Fruit fly (Drosophila melanogaster) whole organism: Measurements from ENCODE around the gene CG31808.

Source experiments
- CG8478 ChIP-seq: fragments of >200 bp; optimal IDR thresholded peaks from 2 replicates; lab custom pipeline; 2018; ENCODE audit warnings: inconsistent platforms
- Dll ChIP-seq: fragments of >200 bp; optimal IDR thresholded peaks from 2 replicates; lab custom pipeline; 2017
- EcR ChIP-seq, 2 experiments: fragments of >200 bp; optimal IDR thresholded peaks; 2 replicates each; lab custom pipeline; 2017; ENCODE audit warnings: missing biosample characterization in 2 of 2, missing genetic modification characterization in 2 of 2, missing genetic modification reagents in 2 of 2
- pan ChIP-seq: fragments of >200 bp; optimal IDR thresholded peaks from 2 replicates; lab custom pipeline; 2017
- psq ChIP-seq: fragments of >200 bp; optimal IDR thresholded peaks from 2 replicates; lab custom pipeline; 2017
- usp ChIP-seq: fragments of >200 bp; optimal IDR thresholded peaks from 2 replicates; lab custom pipeline; 2017; ENCODE audit warnings: missing biosample characterization, missing genetic modification characterization, mixed read lengths

Gene CG31808

DNA sequence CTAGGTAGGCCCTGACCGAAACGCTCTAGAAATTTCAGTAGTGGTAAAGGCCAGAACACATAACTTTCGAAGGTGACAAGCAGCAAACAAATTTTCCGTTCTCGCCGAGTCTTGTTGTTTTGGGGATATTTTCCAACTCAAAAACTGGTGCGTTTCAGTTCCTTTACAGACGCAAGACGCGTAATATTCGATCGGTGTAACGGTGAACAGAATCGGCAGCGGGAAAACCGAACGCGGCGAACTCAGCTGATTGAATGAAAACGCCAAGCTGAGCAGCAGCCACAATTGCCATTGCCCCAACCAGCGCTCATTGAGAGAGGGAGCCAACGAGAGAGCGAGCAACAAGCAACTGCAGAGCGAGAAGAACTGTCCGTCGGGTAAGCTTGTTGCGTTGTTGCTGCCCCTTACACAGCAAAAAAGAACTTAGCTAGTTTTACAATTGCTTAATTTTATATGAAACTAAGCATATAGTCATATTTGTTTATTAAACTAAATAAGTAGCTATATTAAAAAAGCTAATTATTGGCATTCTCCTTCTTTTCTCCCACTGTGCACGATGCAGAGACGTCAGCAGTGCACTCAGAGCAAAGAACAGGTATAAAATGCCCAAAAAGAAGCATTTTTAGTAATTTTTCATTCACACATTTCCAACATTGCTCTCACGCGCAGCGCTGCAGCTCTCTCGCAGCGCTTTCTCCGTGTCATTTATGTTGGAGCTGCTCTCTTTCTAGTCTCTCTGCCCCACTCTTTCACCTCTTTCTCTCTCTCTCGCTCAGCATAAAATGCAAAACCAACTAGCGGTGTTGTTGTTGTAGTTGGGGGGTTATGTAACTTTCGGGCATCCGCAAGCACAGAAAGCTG is at the start of gene CG31808, which contains the start of gene Cyt-c-d:
TSS of gene CG31808 (minus strand) at position 355 of the 861 bp plus-strand sequence.
TSS of gene Cyt-c-d (plus strand) at position 51 of the 861 bp plus-strand sequence.
- TF ChIP-seq Dll (lab: Kevin White, UChicago) (no peak), psq (lab: Kevin White, UChicago) (no peak), pan (lab: Kevin White, UChicago) (no peak), EcR (GFP tag; optimal IDR thresholded peaks at IDR 0.05; lab: Kevin White, UChicago) (no peak), usp (no peak), CG8478 (lab: Kevin White, UChicago) (no peak)

DNA sequence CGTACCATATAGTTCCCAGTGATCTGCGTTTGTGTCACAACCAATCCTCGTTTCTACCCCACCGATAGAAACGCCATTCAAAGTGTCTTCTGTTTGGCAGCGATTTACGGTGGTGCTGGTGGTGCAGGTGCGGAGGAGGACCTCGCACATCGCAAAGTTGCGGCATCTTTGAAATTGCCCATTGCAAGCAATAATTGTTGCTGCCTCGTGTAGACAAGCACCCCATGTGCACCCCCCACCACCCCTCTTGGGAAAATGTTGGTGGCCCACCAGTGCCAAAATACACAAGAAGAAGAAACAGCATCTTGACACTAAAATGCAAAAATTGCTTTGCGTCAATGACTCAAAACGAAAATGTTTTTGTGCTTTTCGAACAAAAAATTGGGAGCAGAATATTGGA is 48.5 kb upstream of the CG31808 start:
- TF ChIP-seq usp (no peak), pan (lab: Kevin White, UChicago) (no peak), Dll (lab: Kevin White, UChicago) (no peak), CG8478 (lab: Kevin White, UChicago) (no peak), EcR (GFP tag; optimal IDR thresholded peaks at IDR 0.05; lab: Kevin White, UChicago) (no peak), psq (lab: Kevin White, UChicago) (no peak)

dm6 chr2L:16761891-16762290 is 45.9 kb upstream of the CG31808 start:
- TF ChIP-seq EcR (GFP tag; optimal IDR thresholded peaks at IDR 0.05; lab: Kevin White, UChicago), result no peak
- TF ChIP-seq pan (lab: Kevin White, UChicago), result no peak
- no peak for TF ChIP-seq CG8478 (lab: Kevin White, UChicago)
- TF ChIP-seq psq (lab: Kevin White, UChicago), result no peak
- TF ChIP-seq Dll (lab: Kevin White, UChicago), result no peak
- no peak for TF ChIP-seq usp

- TF ChIP-seq usp (no peak), psq (lab: Kevin White, UChicago) (no peak), CG8478 (lab: Kevin White, UChicago) (no peak), pan (lab: Kevin White, UChicago) (no peak), EcR (GFP tag; optimal IDR thresholded peaks at IDR 0.05; lab: Kevin White, UChicago) (no peak), Dll (lab: Kevin White, UChicago) (no peak)
Observed at dm6 chr2L:16760504-16761417, 44.8 kb upstream of the CG31808 start, which contains the start of gene ppk17. Gene ppk17 (minus strand): TSS chr2L:16760554.

DNA sequence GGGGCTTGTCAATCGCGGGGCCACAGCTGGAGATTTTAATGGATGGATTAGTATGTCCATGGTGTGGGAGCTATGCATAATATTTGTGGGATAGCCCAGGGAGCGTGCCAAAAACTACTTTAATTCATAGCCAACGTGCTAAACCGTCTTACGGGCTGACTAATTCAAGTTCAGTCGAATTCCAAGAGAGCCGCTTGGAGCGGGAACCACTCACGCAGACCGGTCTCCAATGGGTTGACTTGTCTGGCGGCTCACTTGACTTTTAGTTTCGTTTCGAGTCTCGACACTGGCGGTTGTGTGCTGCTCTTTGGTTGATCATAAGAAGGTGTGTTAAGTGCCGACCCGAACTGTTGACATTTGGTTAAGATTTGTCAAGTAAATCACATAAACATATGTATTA is 38.1 kb upstream of the CG31808 start, which contains the start of gene yellow-b:
TSS of gene yellow-b (plus strand) at position 263 of the 400 bp plus-strand sequence.
- TF ChIP-seq CG8478 (lab: Kevin White, UChicago), result no peak

DNA sequence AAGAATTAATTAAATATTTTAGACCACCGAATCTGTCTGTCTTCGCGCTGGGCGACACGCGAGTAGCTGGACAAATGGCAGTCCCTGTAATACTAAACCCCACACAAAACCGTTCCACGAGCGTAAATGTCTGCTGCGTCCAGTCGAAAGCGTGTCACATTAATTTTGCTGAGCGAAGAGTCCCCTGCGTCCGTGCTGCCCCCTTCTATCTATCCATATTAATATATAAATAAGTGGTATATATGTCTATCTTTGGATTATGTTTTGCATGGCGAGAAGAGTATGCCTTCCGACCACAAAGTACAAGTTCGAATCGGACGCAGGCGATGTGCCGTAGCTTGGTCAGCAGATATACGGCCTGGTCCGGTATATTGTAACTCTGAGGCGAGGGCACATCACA is 36.3 kb upstream of the CG31808 start:
- TF ChIP-seq pan (lab: Kevin White, UChicago) (no peak), EcR (GFP tag; optimal IDR thresholded peaks at IDR 0.05; lab: Kevin White, UChicago) (no peak), usp (no peak)

DNA sequence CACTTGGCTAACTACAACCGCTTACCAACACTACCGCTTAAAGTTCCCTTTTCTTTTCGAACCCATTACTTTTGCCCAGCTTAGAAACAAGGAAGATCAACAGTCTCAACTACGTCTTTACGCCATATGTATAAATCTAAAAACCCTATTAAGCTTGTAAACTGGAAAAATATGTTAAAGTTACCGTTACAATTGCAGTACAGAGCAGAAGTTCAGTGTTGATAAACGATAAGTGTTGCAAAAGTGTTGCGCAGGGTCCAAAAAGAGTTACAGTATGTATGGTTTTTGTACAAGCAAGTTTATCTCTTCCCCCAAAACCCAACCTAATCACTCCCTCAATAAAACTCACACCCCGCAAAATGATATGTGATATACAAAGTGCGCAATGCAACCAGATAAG is 31.1 kb upstream of the CG31808 start:
- TF ChIP-seq EcR (GFP tag; optimal IDR thresholded peaks at IDR 0.05; lab: Kevin White, UChicago), result no peak
- no peak for TF ChIP-seq CG8478 (lab: Kevin White, UChicago)
- TF ChIP-seq psq (lab: Kevin White, UChicago), result no peak
- TF ChIP-seq usp, result no peak
- TF ChIP-seq pan (lab: Kevin White, UChicago), result no peak
- TF ChIP-seq Dll (lab: Kevin White, UChicago), result no peak

DNA sequence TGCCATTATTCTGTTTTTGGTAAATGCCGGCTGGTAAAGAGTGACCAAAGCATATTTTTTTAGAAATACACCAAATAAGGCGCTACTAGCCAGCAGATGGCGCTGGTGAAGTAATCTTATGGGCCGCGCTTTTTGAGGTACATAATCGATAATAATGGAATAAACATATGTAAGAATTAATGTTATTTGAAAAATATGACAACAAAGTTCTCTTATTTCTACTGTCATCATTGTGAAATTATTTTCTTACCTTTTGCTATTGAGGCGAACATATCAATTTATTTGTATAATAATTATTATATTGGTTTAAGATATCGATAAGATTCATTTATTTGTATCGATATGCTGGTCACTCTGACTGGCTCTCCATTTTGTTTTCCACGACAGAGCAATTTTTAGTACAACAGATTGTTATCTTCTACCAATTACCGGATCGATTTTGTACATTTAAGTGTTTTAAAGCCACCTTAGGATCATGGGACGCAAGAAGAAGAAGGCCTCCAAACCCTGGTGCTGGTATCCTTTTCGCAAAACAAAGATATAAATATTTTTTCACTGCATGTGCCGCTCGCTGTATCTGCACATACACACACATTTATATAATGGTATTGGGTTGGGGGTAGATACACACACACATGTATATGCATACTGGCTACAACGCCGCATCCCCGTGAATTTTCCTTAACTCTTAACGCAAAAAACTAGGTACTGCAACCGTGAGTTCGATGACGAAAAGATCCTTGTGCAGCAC is 27.2 kb upstream of the CG31808 start, which contains the start of the genes LSm7 and BuGZ:
TSS of gene LSm7 (minus strand) at position 46 of the 751 bp plus-strand sequence.
TSS of gene BuGZ (plus strand) at position 351 of the 751 bp plus-strand sequence.
- TF ChIP-seq EcR (GFP tag; optimal IDR thresholded peaks at IDR 0.05; lab: Kevin White, UChicago), result no peak

DNA sequence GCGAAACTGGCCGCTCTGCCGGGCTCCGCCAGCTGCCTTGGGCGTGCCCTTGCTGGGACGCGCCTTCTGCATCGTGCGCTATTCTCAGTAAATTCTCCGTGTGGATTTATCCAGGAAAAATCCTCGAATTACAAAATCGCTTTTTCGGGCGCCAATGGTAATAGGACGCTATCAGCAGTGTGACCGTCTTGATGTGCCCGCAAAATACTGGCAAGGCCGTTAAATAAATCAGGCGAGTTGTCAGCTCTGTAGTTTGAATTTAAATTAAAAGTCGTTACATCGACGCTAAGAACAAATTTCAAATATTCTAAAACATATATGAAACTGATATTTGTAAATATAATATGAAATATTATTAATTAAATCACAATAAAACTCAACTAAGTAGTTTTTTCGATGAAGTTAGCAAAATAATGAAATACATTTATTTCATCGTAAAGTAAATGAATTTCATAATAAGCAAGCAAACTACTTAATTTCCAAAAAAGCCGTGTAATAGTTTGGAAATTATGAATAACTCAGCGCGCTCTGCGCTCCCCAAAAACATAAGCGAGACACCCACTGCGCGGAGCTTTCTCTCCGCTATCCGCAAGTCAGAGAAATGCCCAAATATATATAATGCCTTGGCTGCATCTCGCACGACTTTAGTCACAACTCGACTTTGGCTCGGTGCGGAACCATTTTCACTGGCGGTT is 22.4 kb upstream of the CG31808 start, which contains the start of the genes glu and ChLD3:
TSS of gene glu (minus strand) at position 183 of the 695 bp plus-strand sequence.
TSS of gene ChLD3 (plus strand) at position 645 of the 695 bp plus-strand sequence.
- no peak for TF ChIP-seq EcR (GFP tag; optimal IDR thresholded peaks at IDR 0.05; lab: Kevin White, UChicago)
- no peak for TF ChIP-seq usp
- TF ChIP-seq psq (lab: Kevin White, UChicago), result no peak
- TF ChIP-seq Dll (lab: Kevin White, UChicago), result no peak
- TF ChIP-seq CG8478 (lab: Kevin White, UChicago), result no peak
- TF ChIP-seq pan (lab: Kevin White, UChicago), result no peak

dm6 chr2L:16732338-16732892 is 16.4 kb upstream of the CG31808 start, which contains the start of gene Nubp1:
Gene Nubp1 (plus strand): TSS chr2L:16732550.
- no peak for TF ChIP-seq usp
- no peak for TF ChIP-seq pan (lab: Kevin White, UChicago)
- TF ChIP-seq Dll (lab: Kevin White, UChicago), result no peak
- no peak for TF ChIP-seq psq (lab: Kevin White, UChicago)
- TF ChIP-seq EcR (GFP tag; optimal IDR thresholded peaks at IDR 0.05; lab: Kevin White, UChicago), result no peak
- TF ChIP-seq CG8478 (lab: Kevin White, UChicago), result no peak
